Worm (Caenorhabditis elegans) whole organism, late embryonic: ENCODE results near the gene T10B9.9.

Experiments
- F13H6.1 ChIP-seq: sonication (generic microtip); optimal IDR thresholded peaks from 2 replicates; lab custom pipeline; 2016; ENCODE audit warnings: missing genetic modification characterization, missing compliant biosample characterization
- K02D7.2 ChIP-seq: sonication (generic microtip); optimal IDR thresholded peaks from 2 replicates; lab custom pipeline; 2017; ENCODE audit warnings: mild to moderate bottlenecking, missing genetic modification characterization, missing compliant biosample characterization
- T23F11.4 ChIP-seq: fragments of 200-800 bp; sonication (Bioruptor generic); optimal IDR thresholded peaks from 2 replicates; lab custom pipeline; 2018; ENCODE audit warnings: mild to moderate bottlenecking, missing genetic modification characterization, missing compliant biosample characterization
- ahr-1 ChIP-seq: sonication (generic microtip); optimal IDR thresholded peaks from 2 replicates; lab custom pipeline; 2016; ENCODE audit warnings: missing genetic modification characterization, missing compliant biosample characterization
- ama-1 ChIP-seq: fragments of 150-350 bp; optimal IDR thresholded peaks from 2 replicates; lab custom pipeline; 2014
- ceh-14 ChIP-seq: sonication (generic microtip); optimal IDR thresholded peaks from 2 replicates; lab custom pipeline; 2016; ENCODE audit warnings: missing genotype, missing genetic modification characterization, missing compliant biosample characterization
- ceh-2 ChIP-seq: sonication (generic microtip); optimal IDR thresholded peaks from 2 replicates; lab custom pipeline; 2016; ENCODE audit warnings: missing genotype, missing genetic modification characterization, missing compliant biosample characterization
- ceh-22 ChIP-seq: sonication (generic microtip); optimal IDR thresholded peaks from 2 replicates; lab custom pipeline; 2017; ENCODE audit warnings: missing biosample characterization, missing genetic modification characterization
- ceh-31 ChIP-seq: sonication (generic microtip); optimal IDR thresholded peaks from 2 replicates; lab custom pipeline; 2016; ENCODE audit warnings: missing genetic modification characterization, missing compliant biosample characterization
- ceh-34 ChIP-seq: sonication (generic microtip); optimal IDR thresholded peaks from 2 replicates; lab custom pipeline; 2016; ENCODE audit warnings: mild to moderate bottlenecking, missing genetic modification characterization, missing compliant biosample characterization
- ceh-48 ChIP-seq: sonication (generic microtip); optimal IDR thresholded peaks from 2 replicates; lab custom pipeline; 2016; ENCODE audit warnings: missing genetic modification characterization, inconsistent platforms, missing compliant biosample characterization
- ceh-6 ChIP-seq: fragments of 200-800 bp; sonication (Bioruptor generic); optimal IDR thresholded peaks from 2 replicates; lab custom pipeline; 2018; ENCODE audit warnings: mild to moderate bottlenecking, missing genetic modification characterization, missing compliant biosample characterization
- elt-2 ChIP-seq: sonication (generic microtip); optimal IDR thresholded peaks from 2 replicates; lab custom pipeline; 2016; ENCODE audit warnings: missing genetic modification reagents, missing genetic modification characterization, missing compliant biosample characterization
- elt-4 ChIP-seq: sonication (generic microtip); optimal IDR thresholded peaks from 2 replicates; lab custom pipeline; 2016; ENCODE audit warnings: missing genetic modification characterization, missing compliant biosample characterization
- eyg-1 ChIP-seq: sonication (generic microtip); optimal IDR thresholded peaks from 2 replicates; lab custom pipeline; 2016; ENCODE audit warnings: missing genotype, missing genetic modification characterization, missing compliant biosample characterization
- gmeb-2 ChIP-seq: sonication (generic microtip); optimal IDR thresholded peaks from 2 replicates; lab custom pipeline; 2016; ENCODE audit warnings: missing genetic modification characterization, inconsistent platforms, missing compliant biosample characterization
- hlh-6 ChIP-seq: sonication (generic microtip); optimal IDR thresholded peaks from 2 replicates; lab custom pipeline; 2016; ENCODE audit warnings: missing genotype, missing genetic modification characterization, missing compliant biosample characterization
- lim-6 ChIP-seq: sonication (generic microtip); optimal IDR thresholded peaks from 2 replicates; lab custom pipeline; 2016; ENCODE audit warnings: missing genetic modification characterization, missing compliant biosample characterization
- madf-2 ChIP-seq: sonication (generic microtip); optimal IDR thresholded peaks from 2 replicates; lab custom pipeline; 2017; ENCODE audit warnings: missing genetic modification characterization, missing compliant biosample characterization
- nfya-1 ChIP-seq: sonication (generic microtip); optimal IDR thresholded peaks from 2 replicates; lab custom pipeline; 2017; ENCODE audit warnings: missing genetic modification characterization, mild to moderate bottlenecking, missing compliant biosample characterization, antibody characterized with exemption, moderate library complexity
- pax-1 ChIP-seq: fragments of 150-350 bp; optimal IDR thresholded peaks from 2 replicates; lab custom pipeline; 2014; ENCODE audit warnings: missing biosample characterization, missing genetic modification characterization
- pha-2 ChIP-seq: sonication (generic microtip); optimal IDR thresholded peaks from 2 replicates; lab custom pipeline; 2017; ENCODE audit warnings: mild to moderate bottlenecking, missing genetic modification characterization, missing compliant biosample characterization
- pqm-1 ChIP-seq: sonication (generic microtip); optimal IDR thresholded peaks from 2 replicates; lab custom pipeline; 2016; ENCODE audit warnings: missing genetic modification characterization, missing compliant biosample characterization
- ref-2 ChIP-seq: sonication (generic microtip); optimal IDR thresholded peaks from 2 replicates; lab custom pipeline; 2016; ENCODE audit warnings: missing genetic modification characterization, missing compliant biosample characterization
- sox-4 ChIP-seq: sonication (generic microtip); optimal IDR thresholded peaks from 2 replicates; lab custom pipeline; 2017; ENCODE audit warnings: mild to moderate bottlenecking, missing genetic modification characterization, inconsistent platforms, missing compliant biosample characterization
- syd-9 ChIP-seq: sonication (generic microtip); optimal IDR thresholded peaks from 2 replicates; lab custom pipeline; 2016; ENCODE audit warnings: mild to moderate bottlenecking, missing genetic modification characterization, moderate library complexity, missing compliant biosample characterization
- tbx-2 ChIP-seq: sonication (generic microtip); optimal IDR thresholded peaks from 2 replicates; lab custom pipeline; 2016; ENCODE audit warnings: missing genetic modification characterization, missing compliant biosample characterization
- tbx-7 ChIP-seq: sonication (generic microtip); optimal IDR thresholded peaks from 2 replicates; lab custom pipeline; 2016; ENCODE audit warnings: missing genotype, missing genetic modification characterization, missing compliant biosample characterization
- unc-42 ChIP-seq: sonication (generic microtip); optimal IDR thresholded peaks from 2 replicates; lab custom pipeline; 2016; ENCODE audit warnings: missing genotype, missing genetic modification characterization, missing compliant biosample characterization
- unc-55 ChIP-seq: sonication (generic microtip); optimal IDR thresholded peaks from 2 replicates; lab custom pipeline; 2017; ENCODE audit warnings: missing biosample characterization, missing genetic modification reagents, missing genetic modification characterization
- zip-5 ChIP-seq: sonication (generic microtip); optimal IDR thresholded peaks from 2 replicates; lab custom pipeline; 2016; ENCODE audit warnings: missing genetic modification characterization, missing compliant biosample characterization
- ztf-16 ChIP-seq: sonication (generic microtip); optimal IDR thresholded peaks from 2 replicates; lab custom pipeline; 2017; ENCODE audit warnings: missing genetic modification characterization, missing compliant biosample characterization

The T10B9.9 gene

ce11 chrII:9755425-9755824 is 20.3 kb downstream of the T10B9.9 start:
- no peak for TF ChIP-seq pax-1
- no peak for TF ChIP-seq sox-4 (tag; lab: Kevin White, UChicago)

- TF ChIP-seq ceh-34 (tag; lab: Kevin White, UChicago) (no peak), ceh-31 (tag; lab: Kevin White, UChicago) (no peak), unc-55 (GFP tag; lab: Kevin White, UChicago) (no peak), F13H6.1 (tag; lab: Kevin White, UChicago) (no peak), zip-5 (tag; lab: Kevin White, UChicago) (no peak), pha-2 (tag; lab: Kevin White, UChicago) (no peak), T23F11.4 (GFP tag; lab: Kevin White, UChicago) (no peak), nfya-1 (tag; lab: Kevin White, UChicago) (no peak), unc-42 (tag; lab: Kevin White, UChicago) (no peak), tbx-7 (no peak), pax-1 (no peak)
- TF ChIP-seq, all 69 proteins: peak for 0
Observed at ce11 chrII:9753730-9754129, 22.0 kb downstream of the T10B9.9 start, which contains the start of gene ZK1321.1. ZK1321.1 (plus strand) TSS chrII:9754030.

ce11 chrII:9753056-9753455 is 22.6 kb downstream of the T10B9.9 start, which contains the start of gene Y53C12B.7:
Y53C12B.7 (minus strand) TSS chrII:9753218.
- TF ChIP-seq hlh-6 (tag; lab: Kevin White, UChicago) (no peak), eyg-1 (no peak), ref-2 (tag; lab: Kevin White, UChicago) (no peak), syd-9 (no peak), madf-2 (tag; lab: Kevin White, UChicago) (no peak)

ce11 chrII:9752278-9752677 is 23.4 kb downstream of the T10B9.9 start:
- TF ChIP-seq lim-6, result no peak
- TF ChIP-seq ceh-2 (tag; lab: Kevin White, UChicago), result no peak
- no peak for TF ChIP-seq ceh-31 (tag; lab: Kevin White, UChicago)
- no peak for TF ChIP-seq ama-1 (lab: Kevin White, UChicago)
- TF ChIP-seq ceh-22 (tag; lab: Kevin White, UChicago), result no peak
- no peak for TF ChIP-seq ceh-14 (tag; lab: Kevin White, UChicago)
- TF ChIP-seq syd-9, result no peak
- no peak for TF ChIP-seq tbx-2 (tag; lab: Kevin White, UChicago)
- TF ChIP-seq, all 69 proteins: peak for 0

- TF ChIP-seq elt-4 (tag; lab: Kevin White, UChicago) (no peak), nfya-1 (tag; lab: Kevin White, UChicago) (peak; percentile 89), pax-1 (peak; percentile 10), ztf-16 (tag; lab: Kevin White, UChicago) (no peak), ceh-48 (tag; lab: Kevin White, UChicago) (peak; percentile 33), ceh-31 (tag; lab: Kevin White, UChicago) (peak; percentile 60), ceh-34 (tag; lab: Kevin White, UChicago) (peak; percentile 37), tbx-2 (tag; lab: Kevin White, UChicago) (peak; percentile 41), ceh-2 (tag; lab: Kevin White, UChicago) (peak; percentile 27), unc-42 (tag; lab: Kevin White, UChicago) (peak; percentile 82), elt-2 (tag; lab: Kevin White, UChicago) (peak; percentile 39), pqm-1 (tag; lab: Kevin White, UChicago) (no peak)
Observed at ce11 chrII:9746069-9746468, 29.6 kb downstream of the T10B9.9 start, which contains the start of the genes Y53C12B.1 and nos-3. Y53C12B.1 (minus strand) TSS chrII:9746078. nos-3 (plus strand) TSS chrII:9746316.

- TF ChIP-seq gmeb-2 (tag; lab: Kevin White, UChicago), result no peak
- no peak for TF ChIP-seq ceh-6 (GFP tag; lab: Kevin White, UChicago)
- TF ChIP-seq ahr-1 (tag; lab: Kevin White, UChicago), result no peak
- TF ChIP-seq K02D7.2 (tag; lab: Kevin White, UChicago), result no peak
Observed at ce11 chrII:9742784-9743183, 32.9 kb downstream of the T10B9.9 start, which contains the start of gene pno-1. pno-1 (minus strand) TSS chrII:9742884.
